Worm (Caenorhabditis elegans) whole organism, L1 larva: ENCODE results near the gene daf-12.

Experiments
- blmp-1 ChIP-seq: fragments of 150-350 bp; optimal IDR thresholded peaks from 2 replicates; lab custom pipeline; 2014; ENCODE audit warnings: missing biosample characterization, missing genetic modification characterization
- ceh-82 ChIP-seq, 3 experiments: fragments of 150-350 bp in 1 of 3; sonication (generic microtip) in 2 of 3; optimal IDR thresholded peaks; 2 replicates each; lab custom pipeline; 2014 to 2017; ENCODE audit warnings: missing biosample characterization in 3 of 3, missing genetic modification characterization in 3 of 3
- grh-1 ChIP-seq: fragments of 200-800 bp; sonication (Bioruptor generic); IDR thresholded peaks from 2 replicates; pipeline ENCODE4 v1.3.6; 2022; ENCODE audit warnings: missing genetic modification reagents, missing genetic modification characterization, missing compliant biosample characterization
- jun-1 ChIP-seq: fragments of 150-350 bp; optimal IDR thresholded peaks from 2 replicates; lab custom pipeline; 2014; ENCODE audit warnings: missing biosample characterization, missing genetic modification reagents, missing genetic modification characterization
- lin-15B ChIP-seq: fragments of 150-350 bp; sonication (generic microtip); optimal IDR thresholded peaks from 3 replicates; lab custom pipeline; 2014; ENCODE audit warnings: missing biosample characterization, missing genetic modification characterization
- lir-3 ChIP-seq: sonication (generic microtip); optimal IDR thresholded peaks from 2 replicates; lab custom pipeline; 2016; ENCODE audit warnings: mild to moderate bottlenecking, missing genetic modification characterization, moderate library complexity, missing compliant biosample characterization; ENCODE audit not compliant: poor library complexity
- mep-1 ChIP-seq: fragments of 150-350 bp; optimal IDR thresholded peaks from 2 replicates; lab custom pipeline; 2014; ENCODE audit warnings: missing biosample characterization, missing genetic modification characterization
- nhr-237 ChIP-seq: fragments of 150-350 bp; optimal IDR thresholded peaks from 2 replicates; lab custom pipeline; 2014; ENCODE audit warnings: missing biosample characterization, missing genetic modification characterization
- nhr-28 ChIP-seq: fragments of 150-350 bp; optimal IDR thresholded peaks from 2 replicates; lab custom pipeline; 2014; ENCODE audit warnings: missing biosample characterization, missing genetic modification characterization
- snpc-4 ChIP-seq: fragments of 150-350 bp; optimal IDR thresholded peaks from 2 replicates; lab custom pipeline; 2014; ENCODE audit warnings: missing biosample characterization, missing genetic modification characterization
- sox-4 ChIP-seq: sonication (generic microtip); optimal IDR thresholded peaks from 2 replicates; lab custom pipeline; 2016; ENCODE audit warnings: missing genetic modification characterization, missing compliant biosample characterization
- unc-130 ChIP-seq: fragments of 150-350 bp; optimal IDR thresholded peaks from 2 replicates; lab custom pipeline; 2017; ENCODE audit warnings: missing biosample characterization, missing genetic modification characterization, inconsistent platforms
- unc-98 ChIP-seq: fragments of 200-800 bp; sonication (Bioruptor generic); IDR thresholded peaks from 2 replicates; pipeline ENCODE4 v1.3.6; 2022; ENCODE audit warnings: missing genetic modification characterization, missing compliant biosample characterization

ce11 chrX:10659508-10659907, 23.8 kb downstream of the daf-12 start:
- TF ChIP-seq mep-1 (tag; lab: Kevin White, UChicago) (no peak), unc-130 (tag; lab: Kevin White, UChicago) (no peak), nhr-237 (tag; lab: Kevin White, UChicago) (no peak), grh-1 (GFP tag; lab: Robert Waterston, UW) (no peak), lin-15B (no peak), jun-1 (tag; lab: Kevin White, UChicago) (no peak), unc-98 (no peak), sox-4 (tag; lab: Kevin White, UChicago) (no peak), lir-3 (tag; lab: Kevin White, UChicago) (no peak), snpc-4 (tag; lab: Kevin White, UChicago) (no peak), ceh-82 (tag; optimal IDR thresholded peaks at IDR 0.05; lab: Kevin White, UChicago) (no peak), blmp-1 (tag; lab: Kevin White, UChicago) (no peak), nhr-28 (no peak)
